Fruit fly (Drosophila melanogaster) whole organism, embryonic: ENCODE data around the gene nonC.

Experiments used
- Abd-B ChIP-seq: fragments of 200-800 bp; sonication (Bioruptor generic); optimal IDR thresholded peaks from 2 replicates; lab custom pipeline; 2018; ENCODE audit warnings: missing biosample characterization, mild to moderate bottlenecking, missing genetic modification characterization, moderate library complexity
- Ada2b ChIP-seq: fragments of 200-800 bp; sonication (Bioruptor generic); IDR thresholded peaks from 2 replicates; pipeline ENCODE4 v1.3.6; 2022; ENCODE audit warnings: missing biosample characterization, missing genetic modification characterization
- BtbVII ChIP-seq: fragments of 200-800 bp; sonication (Bioruptor generic); optimal IDR thresholded peaks from 3 replicates; lab custom pipeline; 2017; ENCODE audit warnings: missing biosample characterization, mild to moderate bottlenecking, missing genetic modification characterization
- CG10366 ChIP-seq: fragments of 200-800 bp; sonication (Bioruptor generic); IDR thresholded peaks from 2 replicates; pipeline ENCODE4 v1.3.6; 2022; ENCODE audit warnings: missing biosample characterization, missing genetic modification characterization
- CG10565 ChIP-seq: fragments of 200-800 bp; sonication (Bioruptor generic); optimal IDR thresholded peaks from 3 replicates; lab custom pipeline; 2016; ENCODE audit warnings: missing biosample characterization, mild to moderate bottlenecking, missing genetic modification characterization
- CG11093 ChIP-seq: fragments of 200-800 bp; sonication (Bioruptor generic); IDR thresholded peaks from 3 replicates; pipeline ENCODE4 v1.3.6; 2022; ENCODE audit warnings: missing biosample characterization, missing genetic modification characterization
- CG11456 ChIP-seq: fragments of 200-800 bp; sonication (Bioruptor generic); IDR thresholded peaks from 3 replicates; pipeline ENCODE4 v1.3.6; 2022; ENCODE audit warnings: missing biosample characterization, missing genetic modification characterization
- CG12659 ChIP-seq: fragments of 200-800 bp; sonication (Bioruptor generic); optimal IDR thresholded peaks from 3 replicates; lab custom pipeline; 2017; ENCODE audit warnings: mild to moderate bottlenecking, missing biosample characterization, missing genetic modification reagents, missing genetic modification characterization
- CG14014 ChIP-seq: fragments of 200-800 bp; sonication (Bioruptor generic); IDR thresholded peaks from 2 replicates; pipeline ENCODE4 v1.3.6; 2022; ENCODE audit warnings: missing biosample characterization, missing genetic modification characterization
- CG18011 ChIP-seq: fragments of 200-800 bp; sonication (Bioruptor generic); optimal IDR thresholded peaks from 2 replicates; lab custom pipeline; 2017; ENCODE audit warnings: missing biosample characterization, missing genetic modification characterization, mild to moderate bottlenecking, moderate library complexity, missing genotype
- CG2678 ChIP-seq: fragments of 200-800 bp; sonication (Bioruptor generic); optimal IDR thresholded peaks from 3 replicates; lab custom pipeline; 2019; ENCODE audit warnings: missing biosample characterization, mild to moderate bottlenecking, missing genetic modification characterization, moderate library complexity
- CG31388 ChIP-seq: fragments of 200-800 bp; sonication (Bioruptor generic); optimal IDR thresholded peaks from 2 replicates; lab custom pipeline; 2016; ENCODE audit warnings: missing biosample characterization, missing genetic modification characterization
- CG31441 ChIP-seq: fragments of 200-800 bp; sonication (Bioruptor generic); IDR thresholded peaks from 2 replicates; pipeline ENCODE4 v1.3.6; 2022; ENCODE audit warnings: missing biosample characterization, missing genetic modification characterization
- CG32772 ChIP-seq: fragments of 200-800 bp; sonication (Bioruptor generic); IDR thresholded peaks from 2 replicates; pipeline ENCODE4 v1.3.6; 2022; ENCODE audit warnings: missing biosample characterization, missing genetic modification characterization
- CG3407 ChIP-seq: fragments of 200-800 bp; sonication (Bioruptor generic); optimal IDR thresholded peaks from 2 replicates; lab custom pipeline; 2018; ENCODE audit warnings: missing biosample characterization, mild to moderate bottlenecking, missing genetic modification characterization
- CG6689 ChIP-seq: fragments of 200-800 bp; sonication (Bioruptor generic); IDR thresholded peaks from 2 replicates; pipeline ENCODE4 v1.3.6; 2022; ENCODE audit warnings: missing biosample characterization, missing genetic modification characterization
- CG7786 ChIP-seq: fragments of 200-800 bp; sonication (Bioruptor generic); optimal IDR thresholded peaks from 2 replicates; lab custom pipeline; 2016; ENCODE audit warnings: missing biosample characterization, missing genetic modification characterization
- CG8478 ChIP-seq: fragments of >200 bp; optimal IDR thresholded peaks from 2 replicates; lab custom pipeline; 2018
- CHES-1-like ChIP-seq: fragments of 200-800 bp; sonication (Bioruptor generic); optimal IDR thresholded peaks from 2 replicates; lab custom pipeline; 2016; ENCODE audit warnings: missing biosample characterization, missing genetic modification characterization
- CTCF ChIP-seq: fragments of 200-800 bp; sonication (Bioruptor generic); optimal IDR thresholded peaks from 2 replicates; lab custom pipeline; 2017; ENCODE audit warnings: missing biosample characterization, mild to moderate bottlenecking, missing genetic modification characterization, moderate library complexity
- Eip74EF ChIP-seq, 2 experiments: fragments of 200-800 bp in 1 of 2; fragments of >200 bp in 1 of 2; sonication (Bioruptor generic) in 1 of 2; optimal IDR thresholded peaks; 2 replicates each; lab custom pipeline; 2017 to 2019; ENCODE audit warnings: missing biosample characterization in 2 of 2, missing genetic modification characterization in 2 of 2, mild to moderate bottlenecking in 1 of 2, moderate library complexity in 1 of 2
- Ets65A ChIP-seq: fragments of 200-800 bp; sonication (Bioruptor generic); peaks from one replicate; lab custom pipeline; 2016; ENCODE audit warnings: missing biosample characterization, missing genetic modification characterization
- GATAe ChIP-seq: fragments of 200-800 bp; sonication (Bioruptor generic); conservative IDR thresholded peaks from 2 replicates; pipeline ENCODE4 v1.3.6; 2022; ENCODE audit warnings: missing biosample characterization, missing genetic modification characterization
- Hand ChIP-seq: fragments of 200-800 bp; sonication (Bioruptor generic); optimal IDR thresholded peaks from 2 replicates; lab custom pipeline; 2017; ENCODE audit warnings: mild to moderate bottlenecking, missing biosample characterization, missing genetic modification reagents, missing genetic modification characterization
- HmgZ ChIP-seq: fragments of 200-800 bp; sonication (Bioruptor generic); optimal IDR thresholded peaks from 2 replicates; lab custom pipeline; 2018; ENCODE audit warnings: missing biosample characterization, mild to moderate bottlenecking, missing genetic modification characterization
- Hmr ChIP-seq: fragments of 200-800 bp; sonication (Bioruptor generic); optimal IDR thresholded peaks from 3 replicates; lab custom pipeline; 2017; ENCODE audit warnings: mild to moderate bottlenecking, missing biosample characterization, missing genetic modification reagents, missing genetic modification characterization
- Meics ChIP-seq: fragments of 200-800 bp; sonication (Bioruptor generic); optimal IDR thresholded peaks from 2 replicates; lab custom pipeline; 2017; ENCODE audit warnings: missing biosample characterization, mild to moderate bottlenecking, missing genetic modification characterization
- Opbp ChIP-seq: fragments of 200-800 bp; sonication (Bioruptor generic); IDR thresholded peaks from 3 replicates; pipeline ENCODE4 v1.3.6; 2022; ENCODE audit warnings: missing biosample characterization, missing genetic modification characterization; ENCODE audit not compliant: partially characterized antibody
- Sry-β ChIP-seq: fragments of 200-800 bp; sonication (Bioruptor generic); optimal IDR thresholded peaks from 2 replicates; lab custom pipeline; 2018; ENCODE audit warnings: missing biosample characterization, mild to moderate bottlenecking, missing genetic modification characterization, moderate library complexity
- Stat92E ChIP-seq, 3 experiments: fragments of >200 bp in 2 of 3; fragments of 200-800 bp in 1 of 3; sonication (Bioruptor generic) in 1 of 3; optimal IDR thresholded peaks; 2 replicates each; lab custom pipeline; 2017 to 2019; ENCODE audit warnings: missing biosample characterization in 3 of 3, missing genetic modification characterization in 3 of 3, mild to moderate bottlenecking in 1 of 3, moderate library complexity in 1 of 3
- Xbp1 ChIP-seq: fragments of 200-800 bp; sonication (Bioruptor generic); optimal IDR thresholded peaks from 3 replicates; lab custom pipeline; 2016; ENCODE audit warnings: missing biosample characterization, mild to moderate bottlenecking, missing genetic modification characterization
- az2 ChIP-seq: fragments of 200-800 bp; sonication (Bioruptor generic); optimal IDR thresholded peaks from 3 replicates; lab custom pipeline; 2016; ENCODE audit warnings: missing biosample characterization, missing genetic modification characterization
- disco-r ChIP-seq: fragments of 200-800 bp; sonication (Bioruptor generic); optimal IDR thresholded peaks from 2 replicates; lab custom pipeline; 2016; ENCODE audit warnings: missing biosample characterization, missing genetic modification characterization
- grn ChIP-seq: fragments of 200-800 bp; sonication (Bioruptor generic); optimal IDR thresholded peaks from 3 replicates; lab custom pipeline; 2017; ENCODE audit warnings: missing biosample characterization, missing genetic modification characterization
- hbn ChIP-seq: fragments of 200-800 bp; sonication (Bioruptor generic); IDR thresholded peaks from 2 replicates; pipeline ENCODE4 v1.3.6; 2022; ENCODE audit warnings: missing biosample characterization, missing genetic modification characterization; ENCODE audit not compliant: partially characterized antibody
- jing ChIP-seq: fragments of 200-800 bp; sonication (Bioruptor generic); optimal IDR thresholded peaks from 2 replicates; lab custom pipeline; 2018; ENCODE audit warnings: missing biosample characterization, mild to moderate bottlenecking, missing genetic modification characterization
- lab ChIP-seq: fragments of 200-800 bp; sonication (Bioruptor generic); optimal IDR thresholded peaks from 3 replicates; lab custom pipeline; 2017; ENCODE audit warnings: missing biosample characterization, missing genetic modification characterization, mild to moderate bottlenecking, moderate library complexity, missing genetic modification reagents
- lbe ChIP-seq: fragments of 200-800 bp; sonication (Bioruptor generic); optimal IDR thresholded peaks from 2 replicates; lab custom pipeline; 2016; ENCODE audit warnings: missing biosample characterization, mild to moderate bottlenecking, missing genetic modification characterization
- mirr ChIP-seq: fragments of 200-800 bp; sonication (Bioruptor generic); optimal IDR thresholded peaks from 3 replicates; lab custom pipeline; 2018; ENCODE audit warnings: missing biosample characterization, mild to moderate bottlenecking, missing genetic modification characterization
- nerfin-2 ChIP-seq: fragments of 200-800 bp; sonication (Bioruptor generic); IDR thresholded peaks from 2 replicates; pipeline ENCODE4 v1.3.6; 2022; ENCODE audit warnings: missing biosample characterization, missing genetic modification characterization; ENCODE audit not compliant: partially characterized antibody
- nom ChIP-seq: fragments of 200-800 bp; sonication (Bioruptor generic); optimal IDR thresholded peaks from 2 replicates; lab custom pipeline; 2017; ENCODE audit warnings: missing biosample characterization, missing genetic modification characterization, mild to moderate bottlenecking, moderate library complexity, missing genetic modification reagents
- odd ChIP-seq: fragments of 200-800 bp; sonication (Bioruptor generic); optimal IDR thresholded peaks from 2 replicates; lab custom pipeline; 2017; ENCODE audit warnings: missing biosample characterization, mild to moderate bottlenecking, missing genetic modification characterization
- psq ChIP-seq: fragments of 200-800 bp; sonication (Bioruptor generic); optimal IDR thresholded peaks from 2 replicates; lab custom pipeline; 2017; ENCODE audit warnings: missing biosample characterization, missing genetic modification characterization
- scrt ChIP-seq: fragments of 200-800 bp; sonication (Bioruptor generic); optimal IDR thresholded peaks from 2 replicates; lab custom pipeline; 2018; ENCODE audit warnings: missing biosample characterization, mild to moderate bottlenecking, missing genetic modification characterization, moderate library complexity
- sisA ChIP-seq: fragments of 200-800 bp; sonication (Bioruptor generic); IDR thresholded peaks from 2 replicates; pipeline ENCODE4 v1.3.6; 2022; ENCODE audit warnings: missing biosample characterization, missing genetic modification characterization
- ssp ChIP-seq: fragments of 200-800 bp; sonication (Bioruptor generic); IDR thresholded peaks from 2 replicates; pipeline ENCODE4 v1.3.6; 2022; ENCODE audit warnings: missing biosample characterization, missing genetic modification characterization
- sug ChIP-seq: fragments of 200-800 bp; optimal IDR thresholded peaks from 2 replicates; lab custom pipeline; 2019; ENCODE audit warnings: missing biosample characterization, mild to moderate bottlenecking, missing genetic modification characterization, moderate library complexity
- tin ChIP-seq: fragments of 200-800 bp; sonication (Bioruptor generic); optimal IDR thresholded peaks from 3 replicates; lab custom pipeline; 2016; ENCODE audit warnings: missing biosample characterization, missing genetic modification characterization
- tna ChIP-seq: fragments of 200-800 bp; sonication (Bioruptor generic); IDR thresholded peaks from 2 replicates; pipeline ENCODE4 v1.3.6; 2022; ENCODE audit warnings: missing biosample characterization, missing genetic modification characterization; ENCODE audit not compliant: partially characterized antibody

Gene nonC

dm6 chrX:6843841-6844440 lies 19.6 kb downstream of the nonC start, which contains the start of the genes CG14435 and Tmf (continued):
- TF ChIP-seq Sry-β (GFP tag; lab: Kevin White, UChicago) (peak; percentile 65), CG2678 (tag; lab: Kevin White, UChicago) (peak; percentile 90), CG8478 (no peak), sug (tag; lab: Kevin White, UChicago) (peak; percentile 85), CG12659 (GFP tag; lab: Kevin White, UChicago) (peak; percentile 93), Meics (GFP tag; lab: Kevin White, UChicago) (peak; percentile 86), Opbp (GFP tag; lab: Robert Waterston, UW) (peak; percentile 49; the same call in 2 of the 3 replicates), jing (GFP tag; lab: Kevin White, UChicago) (peak; percentile 44), Hmr (GFP tag; lab: Kevin White, UChicago) (peak; percentile 85), CG31388 (peak; percentile 17), odd (GFP tag; lab: Kevin White, UChicago) (peak; percentile 59), CG10366 (peak; percentile 85), hbn (GFP tag; lab: Robert Waterston, UW) (no peak; the same call in none of the 2 replicates), CG3407 (GFP tag; lab: Kevin White, UChicago) (peak; percentile 54), Stat92E (GFP tag; optimal IDR thresholded peaks at IDR 0.05; lab: Kevin White, UChicago) (no peak), nom (GFP tag; lab: Kevin White, UChicago) (no peak), Ada2b (GFP tag; lab: Robert Waterston, UW) (peak; percentile 84), CG32772 (GFP tag; lab: Robert Waterston, UW) (peak; percentile 84), CG7786 (GFP tag; lab: Kevin White, UChicago) (peak; percentile 55), ssp (peak; percentile 85), az2 (GFP tag; lab: Kevin White, UChicago) (peak; percentile 80), scrt (peak; percentile 24), disco-r (no peak), GATAe (GFP tag; lab: Robert Waterston, UW) (peak; percentile 38; the same call in 1 of the 2 replicates), Xbp1 (GFP tag; lab: Kevin White, UChicago) (peak; percentile 87), CG11456 (GFP tag; lab: Robert Waterston, UW) (peak; percentile 90), tna (0 out of 2 replicates have a peak, but pooled peaks have one; percentile 8), Abd-B (GFP tag; lab: Kevin White, UChicago) (peak; percentile 90), Hand (no peak), lbe (GFP tag; lab: Kevin White, UChicago) (peak; percentile 55), mirr (GFP tag; lab: Kevin White, UChicago) (peak; percentile 49), CG14014 (peak; percentile 87), grn (GFP tag; lab: Kevin White, UChicago) (no peak), CTCF (GFP tag; lab: Kevin White, UChicago) (peak; percentile 38), psq (GFP tag; lab: Kevin White, UChicago) (peak; percentile 44), CHES-1-like (GFP tag; lab: Kevin White, UChicago) (peak; percentile 26), HmgZ (tag; lab: Kevin White, UChicago) (peak; percentile 57), Ets65A (GFP tag; lab: Kevin White, UChicago) (peak; percentile 97), CG31441 (peak; percentile 85), CG11093 (GFP tag; lab: Robert Waterston, UW) (peak; percentile 85), BtbVII (GFP tag; lab: Kevin White, UChicago) (peak; percentile 74), lab (GFP tag; lab: Kevin White, UChicago) (peak; percentile 82), tin (GFP tag; lab: Kevin White, UChicago) (peak; percentile 78), CG6689 (GFP tag; lab: Robert Waterston, UW) (peak; percentile 88), CG18011 (GFP tag; lab: Kevin White, UChicago) (peak; percentile 60), CG10565 (no peak), sisA (GFP tag; lab: Robert Waterston, UW) (peak; percentile 91), nerfin-2 (no peak; the same call in 1 of the 2 replicates), Eip74EF (GFP tag; optimal IDR thresholded peaks at IDR 0.05; lab: Kevin White, UChicago) (peak in 1 of 2 experiments; percentile 57)
